Fruit fly (Drosophila melanogaster): ENCODE results near the gene CG33099.

CG33099 gene

DNA sequence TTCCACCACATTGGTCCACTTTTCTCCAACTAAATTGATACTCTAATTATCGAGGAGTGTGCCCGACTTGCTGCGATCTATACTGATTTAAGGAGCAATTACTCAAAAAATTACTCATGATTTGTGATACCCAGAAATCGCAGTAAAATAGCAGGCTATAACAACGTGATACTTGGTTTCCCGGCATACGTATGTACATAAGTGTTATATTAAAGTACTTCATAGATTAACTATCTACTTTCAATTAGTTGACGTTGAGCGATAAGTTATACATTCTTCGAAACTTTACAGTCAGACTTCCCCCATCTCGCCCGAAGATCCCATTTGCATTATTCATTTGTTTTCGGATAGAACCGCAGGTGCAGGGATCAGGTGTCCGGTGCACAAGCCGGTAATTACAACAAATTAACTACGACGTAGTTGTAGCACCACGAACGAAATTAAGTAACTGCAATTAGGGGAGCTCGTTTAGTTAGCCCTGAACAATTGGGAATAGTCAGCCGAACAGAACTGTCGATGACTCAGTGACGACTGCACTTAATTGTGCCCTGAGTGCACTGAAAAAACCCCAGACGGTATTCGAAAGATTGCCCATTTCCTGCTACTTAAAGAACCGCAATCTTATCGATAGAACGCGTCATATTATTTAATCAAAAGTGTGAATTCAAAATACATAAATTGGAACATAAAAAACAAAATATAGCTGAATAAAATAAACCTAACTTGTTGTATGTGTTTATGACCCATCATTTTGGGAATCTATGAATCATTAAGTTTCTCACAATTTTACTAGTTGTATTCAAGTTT, 4.6 kb downstream of the CG33099 start:
- TF ChIP-seq CTCF (optimal IDR thresholded peaks at IDR 0.05) (no peak), CG8478 (optimal IDR thresholded peaks at IDR 0.05) (no peak)

DNA sequence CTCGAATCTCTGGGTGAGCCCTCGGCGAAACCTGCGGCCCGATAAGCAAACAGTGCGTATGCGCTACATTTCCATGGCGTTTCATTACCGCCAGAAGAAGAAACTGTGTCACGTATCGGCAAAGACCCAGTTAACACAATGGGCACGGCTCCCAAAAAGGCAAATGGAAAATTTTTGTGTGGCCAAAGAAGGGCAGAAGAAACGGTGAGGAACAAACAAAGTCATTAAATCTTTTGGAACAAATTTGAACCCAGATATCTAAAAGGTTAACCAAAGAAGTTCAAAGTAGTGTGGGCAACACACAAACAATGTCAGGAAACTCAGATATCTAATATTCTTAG, 5.3 kb downstream of the CG33099 start:
- no peak for TF ChIP-seq CTCF (optimal IDR thresholded peaks at IDR 0.05)
- no peak for TF ChIP-seq CG8478 (optimal IDR thresholded peaks at IDR 0.05)

DNA sequence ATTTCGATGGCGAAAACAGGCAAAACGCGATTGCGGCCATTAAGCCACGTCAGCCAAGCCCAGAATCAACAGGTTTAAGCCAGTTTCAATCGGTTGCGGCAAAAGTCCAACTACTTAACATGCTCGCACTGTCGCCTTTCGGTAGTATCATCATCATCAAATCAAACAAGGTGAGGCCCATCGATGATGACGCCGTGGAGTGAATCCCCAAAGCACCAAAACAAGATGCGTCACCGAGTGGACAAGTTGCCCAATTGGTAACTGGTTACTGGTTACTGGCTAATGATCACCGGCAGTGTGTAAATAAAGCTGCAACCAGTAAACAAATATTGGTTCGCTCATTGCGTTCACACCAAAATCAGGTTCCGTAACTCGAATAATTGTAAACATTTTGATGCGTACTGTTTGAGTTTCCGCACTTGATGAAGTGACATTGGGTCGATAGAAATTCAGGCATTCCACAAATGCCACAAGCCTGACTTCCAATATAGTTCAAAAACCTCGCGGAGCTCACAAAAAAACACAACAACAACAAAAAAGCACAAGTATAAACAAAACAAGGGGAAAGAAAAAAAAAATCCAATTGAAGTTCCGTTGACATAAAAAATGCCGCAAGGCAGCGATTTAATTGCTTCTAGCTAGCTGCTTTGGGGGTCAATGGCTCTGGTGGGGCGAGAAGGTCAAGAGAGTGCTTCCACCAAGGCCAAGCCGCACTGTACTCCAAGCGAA, 5.9 kb downstream of the CG33099 start:
- TF ChIP-seq CTCF (optimal IDR thresholded peaks at IDR 0.05) (no peak), CG8478 (optimal IDR thresholded peaks at IDR 0.05) (no peak)

DNA sequence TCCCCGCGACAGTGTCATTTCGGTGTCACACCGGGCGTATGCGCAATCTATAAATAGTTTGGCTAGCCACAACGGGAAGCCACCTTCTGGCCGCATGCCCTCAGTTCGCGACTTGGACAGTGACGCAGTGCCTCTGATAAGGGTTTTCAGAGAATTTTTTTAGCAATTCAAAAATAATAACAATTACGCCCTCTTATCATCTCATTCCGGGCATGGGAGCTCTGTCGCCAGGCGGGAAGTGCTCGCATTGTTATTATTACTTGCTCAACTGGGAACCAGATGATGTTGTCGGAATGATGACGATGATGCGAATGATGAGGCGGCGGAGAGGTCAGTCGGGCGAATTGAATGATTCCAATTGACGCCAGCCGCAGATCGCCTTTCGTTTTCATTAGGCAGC, 7.5 kb downstream of the CG33099 start:
- TF ChIP-seq CTCF (optimal IDR thresholded peaks at IDR 0.05) (no peak), CG8478 (optimal IDR thresholded peaks at IDR 0.05) (no peak)

DNA sequence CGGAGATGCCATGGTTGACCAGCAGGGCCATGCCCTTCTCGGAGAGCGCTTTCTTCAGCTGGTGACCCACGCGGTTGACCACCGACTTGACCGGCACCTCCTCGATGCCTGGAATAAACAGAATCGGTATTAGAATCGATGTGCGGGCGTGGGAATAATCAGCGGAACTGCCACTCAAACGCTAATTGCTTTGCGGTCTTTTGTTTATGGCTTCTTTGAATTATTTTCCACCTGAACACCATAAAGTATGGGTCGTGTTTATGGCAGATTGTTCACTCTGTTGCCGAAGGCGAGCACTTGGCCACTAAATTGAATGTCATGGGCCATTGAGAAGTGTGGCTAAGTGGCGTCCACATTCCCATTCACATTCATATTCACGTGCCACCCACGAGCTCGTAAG, 8.3 kb downstream of the CG33099 start:
- no peak for TF ChIP-seq CTCF (optimal IDR thresholded peaks at IDR 0.05)
- no peak for TF ChIP-seq CG8478 (optimal IDR thresholded peaks at IDR 0.05)

DNA sequence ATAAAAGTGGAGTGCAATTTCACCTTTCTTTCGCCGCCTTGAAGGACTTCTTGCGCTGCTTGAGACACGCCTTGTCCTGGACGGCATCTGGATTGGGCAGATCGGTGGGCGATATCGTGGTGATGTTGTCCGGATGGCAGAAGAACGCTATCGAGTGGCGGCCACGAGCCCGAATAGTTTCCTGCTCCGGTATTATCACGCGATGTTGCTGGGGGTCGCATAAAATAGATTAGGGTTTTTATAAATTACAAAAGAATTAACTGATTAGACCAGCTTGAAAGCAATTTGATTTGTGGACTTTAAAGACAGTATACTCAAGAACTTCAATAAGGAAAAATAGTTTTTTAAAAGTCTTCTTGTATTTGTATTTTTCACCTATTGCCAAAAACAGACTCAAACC, 9.9 kb downstream of the CG33099 start:
- TF ChIP-seq CG8478 (optimal IDR thresholded peaks at IDR 0.05): no peak

DNA sequence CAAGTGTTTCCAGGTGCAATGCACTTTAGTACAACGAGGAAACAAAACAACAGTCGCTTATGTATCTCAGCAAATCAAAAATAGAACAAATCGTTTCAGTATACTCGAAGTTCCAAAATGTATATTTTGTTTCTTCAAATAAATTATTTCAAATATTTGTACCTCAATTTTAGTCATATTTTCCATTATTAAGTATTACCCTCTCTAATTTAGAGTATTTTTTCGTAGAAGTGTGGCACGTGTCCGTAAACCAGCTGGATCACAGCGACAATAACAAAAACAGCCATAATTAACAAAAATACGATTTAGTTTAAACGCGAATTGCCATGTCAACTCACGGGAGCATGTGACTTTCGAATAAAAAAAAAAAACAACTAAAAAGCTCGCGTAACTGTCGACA, 11.6 kb downstream of the CG33099 start:
- TF ChIP-seq CG8478 (optimal IDR thresholded peaks at IDR 0.05): no peak

DNA sequence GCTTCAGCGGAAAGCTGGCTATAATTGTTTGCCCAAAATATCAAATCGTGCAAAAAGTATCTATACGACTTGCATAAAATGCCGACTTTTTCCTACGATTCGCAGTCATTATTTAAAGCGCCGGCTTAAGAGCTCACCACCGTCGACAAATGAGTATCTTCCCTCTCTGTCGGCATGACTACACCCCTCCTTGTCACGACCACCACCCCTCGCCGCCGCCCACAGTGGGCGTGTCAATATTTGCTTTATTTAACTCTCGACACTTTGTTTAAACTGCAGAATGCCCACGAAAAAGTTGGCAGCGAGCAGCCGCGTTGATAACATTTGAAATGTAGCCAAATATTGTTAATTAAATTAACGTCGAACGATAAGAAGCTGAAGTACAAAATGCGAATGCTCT, 12.1 kb downstream of the CG33099 start:
- TF ChIP-seq CG8478 (optimal IDR thresholded peaks at IDR 0.05) (no peak), CTCF (optimal IDR thresholded peaks at IDR 0.05) (no peak)

DNA sequence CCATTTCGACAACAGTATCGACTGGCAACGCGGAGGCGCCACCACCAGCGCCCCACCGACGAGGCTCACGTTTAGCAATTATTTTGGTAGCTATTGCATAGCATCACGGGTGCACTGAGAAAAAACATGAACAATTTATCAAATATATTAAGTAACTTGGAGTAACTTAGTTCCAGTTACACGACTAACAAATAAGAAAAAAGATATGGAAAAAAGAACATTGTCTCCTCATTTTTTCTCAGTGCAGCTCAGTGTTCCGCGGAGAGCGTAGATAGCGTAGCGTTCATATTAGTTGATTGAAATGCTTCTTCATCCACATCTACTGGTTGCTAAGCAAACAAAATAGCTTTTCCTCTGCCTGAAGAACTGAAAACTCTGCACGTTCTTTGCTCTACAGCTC, 15.0 kb downstream of the CG33099 start:
- TF ChIP-seq CTCF (optimal IDR thresholded peaks at IDR 0.05) (no peak), CG8478 (optimal IDR thresholded peaks at IDR 0.05) (no peak)

DNA sequence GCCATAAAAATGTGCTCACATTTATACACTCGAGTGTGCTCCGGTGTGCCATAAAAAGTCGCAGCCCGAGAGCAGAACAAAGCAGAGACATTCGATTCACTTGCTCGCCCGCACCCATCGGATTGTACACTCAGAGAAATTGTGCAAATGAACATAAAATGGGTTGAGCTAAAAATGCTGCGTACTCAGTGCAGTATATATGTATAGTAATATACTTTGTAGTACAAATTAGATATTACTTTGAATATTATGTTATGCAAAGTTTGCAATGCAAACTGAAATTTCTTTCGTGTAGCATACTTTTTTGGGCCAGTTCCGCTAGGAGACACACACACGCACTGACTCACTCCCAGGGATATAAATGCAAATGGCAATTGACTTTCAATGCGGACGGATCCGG, 26.7 kb downstream of the CG33099 start:
- TF ChIP-seq CTCF (optimal IDR thresholded peaks at IDR 0.05): no peak
- TF ChIP-seq CG8478 (optimal IDR thresholded peaks at IDR 0.05): no peak

DNA sequence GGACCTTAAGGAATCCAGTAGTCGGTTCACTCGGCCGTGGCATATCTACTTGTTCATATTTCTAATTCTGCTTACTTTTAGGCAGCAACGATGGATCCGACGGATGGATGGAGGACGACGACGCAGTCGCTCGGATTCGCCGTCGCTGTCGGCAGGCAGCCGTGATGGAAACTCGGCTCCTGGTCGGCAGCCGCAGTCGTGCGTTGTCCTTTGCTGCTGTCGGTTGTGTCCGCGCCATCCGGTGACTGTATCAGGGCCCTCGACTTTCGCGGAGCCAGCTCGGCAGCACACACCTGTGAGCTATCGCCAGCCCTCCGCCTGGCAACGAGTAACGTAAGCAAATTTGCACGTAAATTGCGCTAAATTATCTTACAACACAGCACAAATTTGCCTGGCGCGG, 33.3 kb downstream of the CG33099 start, which contains the start of gene Octbeta1R:
TSS of gene Octbeta1R (plus strand) at position 191 of the 400 bp plus-strand sequence.
- TF ChIP-seq CG8478 (optimal IDR thresholded peaks at IDR 0.05): no peak
- TF ChIP-seq CTCF (optimal IDR thresholded peaks at IDR 0.05): no peak

DNA sequence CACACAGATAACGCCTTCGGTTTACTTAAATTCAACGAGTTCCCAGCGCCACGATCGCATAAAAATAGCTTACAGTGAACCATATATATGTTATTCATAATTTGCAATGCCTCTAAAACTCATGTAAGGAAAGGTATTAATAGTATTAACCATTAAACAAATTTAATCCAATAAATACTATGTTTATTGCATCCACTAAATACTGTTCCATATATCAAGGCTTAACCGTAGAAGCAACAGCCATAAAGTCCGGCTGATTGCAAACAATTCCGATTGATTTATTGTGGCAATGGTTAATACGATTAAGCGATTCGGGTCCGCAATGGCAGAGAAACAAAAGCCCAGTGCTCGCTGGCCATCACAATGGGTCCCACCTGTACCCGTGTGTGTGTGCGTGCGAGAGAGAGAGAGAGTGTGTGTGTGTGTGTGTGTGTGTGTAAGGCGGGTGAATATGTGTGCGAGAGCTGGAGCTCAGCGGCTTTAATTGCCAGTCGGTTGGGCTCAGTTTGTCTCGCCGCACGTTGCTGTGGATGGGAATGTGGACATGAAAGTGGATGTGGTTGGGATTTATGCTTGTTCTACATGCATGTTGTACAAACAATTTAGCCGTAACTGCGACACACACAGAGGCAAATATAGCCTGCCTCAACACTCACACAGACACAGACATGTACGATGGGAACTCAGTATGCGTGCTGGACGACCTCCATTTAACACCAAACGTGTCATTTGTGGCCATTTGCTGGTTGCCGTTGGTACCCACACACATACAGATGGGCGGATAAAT, 35.7 kb downstream of the CG33099 start:
- TF ChIP-seq CG8478 (optimal IDR thresholded peaks at IDR 0.05): no peak
- TF ChIP-seq CTCF (optimal IDR thresholded peaks at IDR 0.05): no peak

DNA sequence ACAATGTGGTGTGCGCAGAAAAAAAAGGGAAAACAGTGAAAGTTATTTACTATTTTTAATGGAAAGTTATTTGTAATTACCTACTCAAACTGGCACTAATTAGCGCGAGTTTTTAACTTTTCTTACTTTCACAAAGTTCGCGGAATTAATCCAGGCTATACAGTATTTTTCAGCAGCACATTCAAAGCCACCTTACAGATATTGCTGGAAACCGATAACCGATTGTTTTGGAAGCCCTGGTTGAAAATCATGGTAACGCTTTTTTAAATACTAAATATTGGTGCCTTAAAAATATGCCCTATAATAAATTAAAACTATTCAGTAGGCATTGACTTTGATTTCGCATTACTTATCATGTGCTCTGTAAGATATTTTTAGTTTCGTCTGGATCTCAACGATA, 37.6 kb downstream of the CG33099 start, which contains the start of gene tHMG2:
TSS of gene tHMG2 (plus strand) at position 187 of the 400 bp plus-strand sequence.
- TF ChIP-seq CTCF (optimal IDR thresholded peaks at IDR 0.05): no peak
- no peak for TF ChIP-seq CG8478 (optimal IDR thresholded peaks at IDR 0.05)

DNA sequence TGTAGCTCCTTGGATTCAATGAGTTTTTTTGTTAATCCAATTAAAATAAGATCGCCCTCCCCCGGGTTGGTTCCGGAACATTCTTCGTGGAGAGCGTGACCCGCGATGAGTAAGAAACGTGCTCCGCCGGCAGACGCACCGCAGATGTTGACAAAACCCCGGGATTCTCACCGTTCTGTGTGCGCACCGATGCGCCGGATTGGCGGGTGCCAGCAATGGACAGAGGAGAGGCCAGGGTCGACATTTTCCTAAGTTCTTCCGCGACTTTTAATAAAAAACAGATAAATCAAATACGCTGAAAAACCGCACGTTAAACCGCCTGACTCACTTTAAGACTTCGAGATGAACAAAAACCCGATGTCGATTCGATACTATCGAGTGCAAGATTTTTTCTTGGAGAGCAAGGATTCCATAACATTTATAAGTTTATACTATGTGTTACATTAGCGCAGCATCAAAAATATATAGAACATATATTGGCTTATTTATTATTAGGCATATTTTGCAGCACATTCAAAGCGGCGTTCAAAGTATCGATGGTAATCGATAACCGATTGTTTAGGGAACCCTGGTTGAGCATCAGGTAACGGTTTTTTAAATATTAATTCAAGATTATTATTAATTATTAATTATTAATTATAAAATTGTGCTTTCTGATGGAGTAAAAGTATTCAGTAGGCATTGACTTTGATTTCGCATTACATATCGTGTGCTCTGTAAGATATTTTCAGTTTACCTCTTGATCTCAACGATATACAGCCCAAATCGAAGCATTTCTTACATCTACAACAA, 39.1 kb downstream of the CG33099 start, which contains the start of the genes CCT1 and tHMG1:
TSS of gene CCT1 (minus strand) at position 352 of the 792 bp plus-strand sequence.
TSS of gene tHMG1 (plus strand) at position 742 of the 792 bp plus-strand sequence.
- TF ChIP-seq CTCF (optimal IDR thresholded peaks at IDR 0.05) (no peak), CG8478 (optimal IDR thresholded peaks at IDR 0.05) (no peak)

DNA sequence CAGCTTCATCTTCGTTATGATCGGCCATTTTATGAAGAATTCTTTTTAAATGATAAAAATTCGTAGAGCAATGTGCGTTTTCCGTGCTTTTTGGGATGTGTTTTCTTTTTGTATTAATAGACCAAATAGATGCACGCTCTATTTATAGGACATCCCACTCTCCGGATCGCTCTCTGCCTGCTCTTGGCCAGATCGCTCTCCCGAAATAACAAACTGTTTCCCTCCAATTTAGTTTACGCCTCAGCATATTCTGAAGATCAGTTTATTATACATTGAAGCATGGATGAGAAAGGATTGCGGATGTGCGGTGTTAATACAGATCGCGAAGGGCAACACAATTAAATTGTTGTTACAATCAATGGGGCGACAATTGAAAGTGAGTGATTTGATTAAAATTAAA, 41.5 kb downstream of the CG33099 start, which contains the start of gene CG5376:
TSS of gene CG5376 (minus strand) at position 101 of the 400 bp plus-strand sequence.
- TF ChIP-seq CG8478 (optimal IDR thresholded peaks at IDR 0.05) (no peak), CTCF (optimal IDR thresholded peaks at IDR 0.05) (no peak)
